In the genomic region with DNA sequence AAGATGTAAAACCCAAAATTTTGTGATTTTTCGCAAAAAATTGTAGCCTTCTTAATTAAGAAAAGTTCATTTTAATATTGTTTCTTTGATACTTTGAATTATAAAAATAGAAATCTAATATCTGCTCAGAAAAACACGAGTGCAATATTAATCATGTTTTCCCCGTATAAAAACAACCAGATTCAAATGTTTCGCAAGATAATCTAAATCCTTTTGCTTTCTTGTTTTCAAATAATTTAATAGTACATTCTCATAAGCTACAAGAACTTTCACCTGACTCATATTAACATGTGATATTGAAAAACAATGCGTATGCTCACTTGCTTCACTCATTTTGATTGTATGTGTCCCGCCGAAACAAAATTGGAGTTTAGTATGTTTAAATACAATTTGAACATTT, we compare ENCODE assay signal across 3 worm cellular contexts.
TF ChIP-seq lines count a peak whose summit lies in the region.

No protein-coding gene starts in this region.

TF ChIP-seq in whole organism, L1 larva, 84 proteins besides CTCF, POLR2A, EP300 and RAD21:
- peak; percentile 61 for TF ChIP-seq pax-3 (tag; optimal IDR thresholded peaks at IDR 0.05; lab: Kevin White, UChicago)
- peak; percentile 45 for TF ChIP-seq nhr-47 (tag; optimal IDR thresholded peaks at IDR 0.05; lab: Kevin White, UChicago)
- TF ChIP-seq fkh-8 (tag; optimal IDR thresholded peaks at IDR 0.05; lab: Kevin White, UChicago): peak; percentile 69
- TF ChIP-seq dsc-1 (tag; optimal IDR thresholded peaks at IDR 0.05; lab: Kevin White, UChicago): peak; percentile 69
- TF ChIP-seq blmp-1 (tag; optimal IDR thresholded peaks at IDR 0.05; lab: Kevin White, UChicago): no peak
- peak; percentile 51 for TF ChIP-seq nhr-71 (tag; optimal IDR thresholded peaks at IDR 0.05; lab: Kevin White, UChicago)

TF ChIP-seq in whole organism, L2 larva, 48 proteins besides CTCF, POLR2A, EP300 and RAD21:
- TF ChIP-seq ama-1 (optimal IDR thresholded peaks at IDR 0.05; lab: Kevin White, UChicago): no peak
- TF ChIP-seq skn-1 (tag; optimal IDR thresholded peaks at IDR 0.05; lab: Kevin White, UChicago): peak; percentile 55
- no peak for TF ChIP-seq nhr-77 (tag; optimal IDR thresholded peaks at IDR 0.05; lab: Kevin White, UChicago)
- no peak for TF ChIP-seq ztf-11 (tag; optimal IDR thresholded peaks at IDR 0.05; lab: Kevin White, UChicago)
- peak; percentile 24 for TF ChIP-seq ztf-4 (tag; optimal IDR thresholded peaks at IDR 0.05; lab: Kevin White, UChicago)

TF ChIP-seq in whole organism, L4 larva, 104 proteins besides CTCF, POLR2A, EP300 and RAD21:
- TF ChIP-seq nhr-11 (tag; optimal IDR thresholded peaks at IDR 0.05; lab: Kevin White, UChicago): peak; percentile 28
- no peak for TF ChIP-seq tra-1 (GFP tag; IDR thresholded peaks at IDR 0.05; lab: Robert Waterston, UW)

Comparison
In these comparisons a context has a peak if more than half of its experiments do, and no peak if none do; other contexts are left out.
1. Of the 29 proteins assayed by ChIP-seq in both whole organism, L4 larva and whole organism, L1 larva: peak only in whole organism, L4 larva: nhr-11; only in whole organism, L1 larva: none; in both: none; in neither: 28.